Worm (Caenorhabditis elegans) whole organism, early embryonic: Measurements from ENCODE around the gene pmk-1.

ENCODE experiments used
- ama-1 ChIP-seq: fragments of 150-350 bp; optimal IDR thresholded peaks from 2 replicates; lab custom pipeline; 2014
- ceh-13 ChIP-seq: fragments of 200-800 bp; sonication (Bioruptor generic); optimal IDR thresholded peaks from 2 replicates; lab custom pipeline; 2018; ENCODE audit warnings: mild to moderate bottlenecking, missing genetic modification characterization, missing compliant biosample characterization
- sea-1 ChIP-seq: fragments of 200-800 bp; sonication (Bioruptor generic); conservative IDR thresholded peaks from 2 replicates; pipeline ENCODE4 v1.3.6; 2022; ENCODE audit warnings: missing genetic modification characterization, missing compliant biosample characterization
- tbx-37 ChIP-seq: fragments of 200-800 bp; sonication (Bioruptor generic); conservative IDR thresholded peaks from 2 replicates; pipeline ENCODE4 v1.3.6; 2022; ENCODE audit warnings: missing genetic modification reagents, missing genetic modification characterization, missing compliant biosample characterization

ce11 chrIV:8103196-8103595 lies 45.4 kb upstream of the pmk-1 start:
- TF ChIP-seq ama-1 (lab: Kevin White, UChicago) (no peak), tbx-37 (GFP tag; lab: Robert Waterston, UW) (no peak), sea-1 (no peak), ceh-13 (no peak)
